Fruit fly (Drosophila melanogaster) whole organism, embryonic: ENCODE measurements around the gene CG18302.
A peak's percentile ranks its signal among the peaks of the same experiment; 100 is the strongest.

Experiments used
- CG10959 ChIP-seq: fragments of 200-800 bp; sonication (Bioruptor generic); IDR thresholded peaks from 2 replicates; pipeline ENCODE4 v1.3.6; 2022; ENCODE audit warnings: missing biosample characterization, missing genetic modification characterization
- CG12155 ChIP-seq: fragments of 200-800 bp; sonication (Bioruptor generic); optimal IDR thresholded peaks from 3 replicates; lab custom pipeline; 2016; ENCODE audit warnings: missing biosample characterization, missing genetic modification characterization
- CG13287 ChIP-seq: fragments of 200-800 bp; sonication (Bioruptor generic); IDR thresholded peaks from 2 replicates; pipeline ENCODE4 v1.3.6; 2022; ENCODE audit warnings: missing biosample characterization, missing genetic modification characterization; ENCODE audit not compliant: partially characterized antibody
- CG15011 ChIP-seq: fragments of 200-800 bp; sonication (Bioruptor generic); optimal IDR thresholded peaks from 3 replicates; lab custom pipeline; 2018; ENCODE audit warnings: missing biosample characterization, mild to moderate bottlenecking, missing genetic modification characterization
- CG1529 ChIP-seq: fragments of 200-800 bp; sonication (Bioruptor generic); optimal IDR thresholded peaks from 3 replicates; lab custom pipeline; 2018; ENCODE audit warnings: missing biosample characterization, missing genetic modification characterization
- CG1602 ChIP-seq: fragments of 200-800 bp; sonication (Bioruptor generic); optimal IDR thresholded peaks from 3 replicates; lab custom pipeline; 2016; ENCODE audit warnings: missing biosample characterization, missing genetic modification characterization
- CG16779 ChIP-seq: fragments of 200-800 bp; sonication (Bioruptor generic); IDR thresholded peaks from 2 replicates; pipeline ENCODE4 v1.3.6; 2022; ENCODE audit warnings: missing biosample characterization, missing genetic modification characterization
- CG17802 ChIP-seq: fragments of 200-800 bp; sonication (Bioruptor generic); optimal IDR thresholded peaks from 2 replicates; lab custom pipeline; 2018; ENCODE audit warnings: missing biosample characterization, mild to moderate bottlenecking, missing genetic modification characterization, moderate library complexity
- CG18619 ChIP-seq: fragments of 200-800 bp; sonication (Bioruptor generic); optimal IDR thresholded peaks from 3 replicates; lab custom pipeline; 2017; ENCODE audit warnings: missing biosample characterization, mild to moderate bottlenecking, missing genetic modification characterization
- CG2875 ChIP-seq: fragments of 200-800 bp; sonication (Bioruptor generic); optimal IDR thresholded peaks from 2 replicates; lab custom pipeline; 2017; ENCODE audit warnings: missing biosample characterization, mild to moderate bottlenecking, missing genetic modification characterization, missing genetic modification reagents
- CG34376 ChIP-seq: fragments of 200-800 bp; sonication (Bioruptor generic); optimal IDR thresholded peaks from 2 replicates; lab custom pipeline; 2018; ENCODE audit warnings: missing biosample characterization, mild to moderate bottlenecking, missing genetic modification characterization
- CG4282 ChIP-seq: fragments of 200-800 bp; sonication (Bioruptor generic); optimal IDR thresholded peaks from 2 replicates; lab custom pipeline; 2016; ENCODE audit warnings: missing biosample characterization, missing genetic modification characterization
- CG4424 ChIP-seq: fragments of 200-800 bp; sonication (Bioruptor generic); optimal IDR thresholded peaks from 3 replicates; lab custom pipeline; 2016; ENCODE audit warnings: missing biosample characterization, missing genetic modification characterization
- CG4730 ChIP-seq: fragments of 200-800 bp; sonication (Bioruptor generic); IDR thresholded peaks from 2 replicates; pipeline ENCODE4 v1.3.6; 2022; ENCODE audit warnings: missing biosample characterization, missing genetic modification characterization
- CG4820 ChIP-seq: fragments of 200-800 bp; sonication (Bioruptor generic); optimal IDR thresholded peaks from 3 replicates; lab custom pipeline; 2016; ENCODE audit warnings: missing biosample characterization, missing genetic modification characterization
- CG7745 ChIP-seq: fragments of 200-800 bp; sonication (Bioruptor generic); optimal IDR thresholded peaks from 2 replicates; lab custom pipeline; 2018; ENCODE audit warnings: missing biosample characterization, mild to moderate bottlenecking, missing genetic modification characterization, moderate library complexity
- CG7987 ChIP-seq: fragments of 200-800 bp; sonication (Bioruptor generic); optimal IDR thresholded peaks from 2 replicates; lab custom pipeline; 2018; ENCODE audit warnings: missing biosample characterization, mild to moderate bottlenecking, missing genetic modification characterization, moderate library complexity
- CG8290 ChIP-seq, 3 experiments: fragments of 200-800 bp; sonication (Bioruptor generic); optimal IDR thresholded peaks; 2 replicates each; lab custom pipeline; 2016 to 2019; ENCODE audit warnings: missing biosample characterization in 3 of 3, missing genetic modification characterization in 3 of 3, mild to moderate bottlenecking in 2 of 3, moderate library complexity in 1 of 3
- CG8388 ChIP-seq: fragments of 200-800 bp; sonication (Bioruptor generic); optimal IDR thresholded peaks from 2 replicates; lab custom pipeline; 2019; ENCODE audit warnings: missing biosample characterization, mild to moderate bottlenecking, missing genetic modification characterization, moderate library complexity
- Dbx ChIP-seq: fragments of 200-800 bp; sonication (Bioruptor generic); IDR thresholded peaks from 3 replicates; pipeline ENCODE4 v1.3.6; 2022; ENCODE audit warnings: missing biosample characterization, missing genetic modification characterization
- Doc3 ChIP-seq: fragments of 200-800 bp; sonication (Bioruptor generic); IDR thresholded peaks from 3 replicates; pipeline ENCODE4 v1.3.6; 2022; ENCODE audit warnings: missing biosample characterization, missing genetic modification characterization; ENCODE audit not compliant: partially characterized antibody
- Dref ChIP-seq: fragments of 200-800 bp; sonication (Bioruptor generic); IDR thresholded peaks from 2 replicates; pipeline ENCODE4 v1.3.6; 2022; ENCODE audit warnings: missing biosample characterization, missing genetic modification characterization
- H15 ChIP-seq: fragments of 200-800 bp; sonication (Bioruptor generic); IDR thresholded peaks from 3 replicates; pipeline ENCODE4 v1.3.6; 2022; ENCODE audit warnings: missing biosample characterization, missing genetic modification characterization
- HHEX ChIP-seq: fragments of 200-800 bp; sonication (Bioruptor generic); optimal IDR thresholded peaks from 3 replicates; lab custom pipeline; 2017; ENCODE audit warnings: missing biosample characterization, mild to moderate bottlenecking, missing genetic modification characterization, missing genetic modification reagents
- HLH3B ChIP-seq: fragments of 200-800 bp; sonication (Bioruptor generic); IDR thresholded peaks from 2 replicates; pipeline ENCODE4 v1.3.6; 2022; ENCODE audit warnings: missing biosample characterization, missing genetic modification characterization
- Optix ChIP-seq: fragments of 200-800 bp; sonication (Bioruptor generic); IDR thresholded peaks from 3 replicates; pipeline ENCODE4 v1.3.6; 2022; ENCODE audit warnings: missing biosample characterization, missing genetic modification characterization
- Taf1 ChIP-seq: fragments of 200-800 bp; sonication (Bioruptor generic); IDR thresholded peaks from 2 replicates; pipeline ENCODE4 v1.3.6; 2022; ENCODE audit warnings: missing biosample characterization, missing genetic modification characterization
- Tbp ChIP-seq: fragments of >200 bp; optimal IDR thresholded peaks from 2 replicates; lab custom pipeline; 2018; ENCODE audit warnings: missing biosample characterization, missing genetic modification characterization
- bab2 ChIP-seq: fragments of 200-800 bp; sonication (Bioruptor generic); optimal IDR thresholded peaks from 2 replicates; lab custom pipeline; 2016; ENCODE audit warnings: missing biosample characterization, missing genetic modification characterization
- bsh ChIP-seq, 2 experiments: fragments of 200-800 bp; sonication (Bioruptor generic); optimal IDR thresholded peaks; 2 replicates each; lab custom pipeline; 2017 to 2018; ENCODE audit warnings: mild to moderate bottlenecking in 2 of 2, missing biosample characterization in 2 of 2, missing genetic modification characterization in 2 of 2, moderate library complexity in 1 of 2
- cas ChIP-seq: fragments of 200-800 bp; sonication (Bioruptor generic); IDR thresholded peaks from 2 replicates; pipeline ENCODE4 v1.3.6; 2022; ENCODE audit warnings: missing biosample characterization, missing genetic modification characterization
- dmrt11E ChIP-seq: fragments of 200-800 bp; sonication (Bioruptor generic); optimal IDR thresholded peaks from 3 replicates; lab custom pipeline; 2018; ENCODE audit warnings: missing biosample characterization, mild to moderate bottlenecking, missing genetic modification characterization, moderate library complexity
- fd64A ChIP-seq: fragments of 200-800 bp; sonication (Bioruptor generic); optimal IDR thresholded peaks from 3 replicates; lab custom pipeline; 2018; ENCODE audit warnings: missing biosample characterization, mild to moderate bottlenecking, missing genetic modification characterization
- gce ChIP-seq: fragments of 200-800 bp; sonication (Bioruptor generic); IDR thresholded peaks from 3 replicates; pipeline ENCODE4 v1.3.6; 2022; ENCODE audit warnings: missing biosample characterization, missing genetic modification characterization
- gsb ChIP-seq: fragments of 200-800 bp; sonication (Bioruptor generic); IDR thresholded peaks from 2 replicates; pipeline ENCODE4 v1.3.6; 2022; ENCODE audit warnings: missing biosample characterization, missing genetic modification characterization
- gsb-n ChIP-seq: fragments of 200-800 bp; sonication (Bioruptor generic); optimal IDR thresholded peaks from 3 replicates; lab custom pipeline; 2018; ENCODE audit warnings: missing biosample characterization, mild to moderate bottlenecking, missing genetic modification characterization
- hb ChIP-seq: fragments of 200-800 bp; sonication (Bioruptor generic); IDR thresholded peaks from 3 replicates; pipeline ENCODE4 v1.3.6; 2022; ENCODE audit warnings: missing biosample characterization, missing genetic modification characterization; ENCODE audit not compliant: partially characterized antibody
- insv ChIP-seq, 2 experiments: fragments of 200-800 bp; sonication (Bioruptor generic); optimal IDR thresholded peaks; 3 replicates each; lab custom pipeline; 2016 to 2018; ENCODE audit warnings: missing biosample characterization in 2 of 2, missing genetic modification characterization in 2 of 2
- lbe ChIP-seq: fragments of 200-800 bp; sonication (Bioruptor generic); optimal IDR thresholded peaks from 2 replicates; lab custom pipeline; 2016; ENCODE audit warnings: missing biosample characterization, mild to moderate bottlenecking, missing genetic modification characterization
- lmd ChIP-seq: fragments of 200-800 bp; sonication (Bioruptor generic); IDR thresholded peaks from 2 replicates; pipeline ENCODE4 v1.3.6; 2022; ENCODE audit warnings: missing biosample characterization, missing genetic modification characterization
- nau ChIP-seq: fragments of 200-800 bp; sonication (Bioruptor generic); optimal IDR thresholded peaks from 3 replicates; lab custom pipeline; 2017; ENCODE audit warnings: missing biosample characterization, mild to moderate bottlenecking, missing genetic modification characterization, missing genetic modification reagents
- onecut ChIP-seq: fragments of 200-800 bp; sonication (Bioruptor generic); IDR thresholded peaks from 2 replicates; pipeline ENCODE4 v1.3.6; 2022; ENCODE audit warnings: missing biosample characterization, missing genetic modification characterization
- otp ChIP-seq: fragments of 200-800 bp; sonication (Bioruptor generic); IDR thresholded peaks from 3 replicates; pipeline ENCODE4, ENCODE4 v1.3.6; 2022; ENCODE audit warnings: missing biosample characterization, missing genetic modification characterization
- pan ChIP-seq, 4 experiments: fragments of >200 bp in 3 of 4; fragments of 200-800 bp in 1 of 4; sonication (Bioruptor generic) in 1 of 4; optimal IDR thresholded peaks in 3 of 4; IDR thresholded peaks in 1 of 4; 2 replicates each; pipeline versions ENCODE4 v1.3.6 to Lab custom; 2017 to 2022; ENCODE audit warnings: missing biosample characterization in 2 of 4, missing genetic modification characterization in 2 of 4, mixed read lengths in 1 of 4
- schlank ChIP-seq: fragments of 200-800 bp; sonication (Bioruptor generic); optimal IDR thresholded peaks from 2 replicates; lab custom pipeline; 2018; ENCODE audit warnings: missing biosample characterization, mild to moderate bottlenecking, missing genetic modification characterization
- sisA ChIP-seq: fragments of 200-800 bp; sonication (Bioruptor generic); IDR thresholded peaks from 2 replicates; pipeline ENCODE4 v1.3.6; 2022; ENCODE audit warnings: missing biosample characterization, missing genetic modification characterization
- so ChIP-seq: fragments of 200-800 bp; sonication (Bioruptor generic); IDR thresholded peaks from 3 replicates; pipeline ENCODE4 v1.3.6; 2022; ENCODE audit warnings: missing biosample characterization, missing genetic modification characterization
- usp ChIP-seq: fragments of >200 bp; optimal IDR thresholded peaks from 2 replicates; lab custom pipeline; 2017; ENCODE audit warnings: missing biosample characterization, missing genetic modification characterization

CG18302 gene

dm6 chr2L:10543048-10543752 is 9.1 kb downstream of the CG18302 start (continued):
- TF ChIP-seq Tbp (no peak), hb (no peak), Optix (no peak), insv (GFP tag; optimal IDR thresholded peaks at IDR 0.05; lab: Kevin White, UChicago) (no peak), CG8388 (peak; percentile 74), HHEX (GFP tag; lab: Kevin White, UChicago) (no peak), CG17802 (tag; lab: Kevin White, UChicago) (no peak), Taf1 (no peak), H15 (0 out of 3 replicates have a peak, but pooled peaks have one; percentile 15), otp (GFP tag; lab: Robert Waterston, UW) (no peak), nau (GFP tag; lab: Kevin White, UChicago) (no peak), CG34376 (GFP tag; lab: Kevin White, UChicago) (no peak), CG7745 (peak; percentile 81), CG4820 (GFP tag; lab: Kevin White, UChicago) (peak; percentile 41), dmrt11E (peak; percentile 84), CG4282 (GFP tag; lab: Kevin White, UChicago) (no peak), Doc3 (GFP tag; lab: Robert Waterston, UW) (no peak), schlank (tag; lab: Kevin White, UChicago) (no peak), bab2 (GFP tag; lab: Kevin White, UChicago) (no peak), bsh (GFP tag; optimal IDR thresholded peaks at IDR 0.05; lab: Kevin White, UChicago) (peak in 1 of 2 experiments; percentile 89), onecut (GFP tag; lab: Robert Waterston, UW) (0 out of 2 replicates have a peak, but pooled peaks have one; percentile 9), CG8290 (GFP tag; optimal IDR thresholded peaks at IDR 0.05; lab: Kevin White, UChicago) (peak; percentile 40), CG8290 (tag; optimal IDR thresholded peaks at IDR 0.05; lab: Kevin White, UChicago) (no peak), gsb (no peak), Dref (GFP tag; lab: Robert Waterston, UW) (no peak), CG10959 (GFP tag; lab: Robert Waterston, UW) (no peak), CG16779 (GFP tag; lab: Robert Waterston, UW) (no peak), CG1602 (GFP tag; lab: Kevin White, UChicago) (peak; percentile 52), Dbx (GFP tag; lab: Robert Waterston, UW) (no peak), CG15011 (GFP tag; lab: Kevin White, UChicago) (no peak), fd64A (GFP tag; lab: Kevin White, UChicago) (no peak), gsb-n (tag; lab: Kevin White, UChicago) (peak; percentile 73), usp (GFP tag; lab: Kevin White, UChicago) (no peak), CG4424 (GFP tag; lab: Kevin White, UChicago) (peak; percentile 57), CG7987 (GFP tag; lab: Kevin White, UChicago) (no peak), CG12155 (peak; percentile 19), CG18619 (no peak), CG13287 (no peak), CG1529 (GFP tag; lab: Kevin White, UChicago) (peak; percentile 46), cas (GFP tag; lab: Robert Waterston, UW) (no peak), lmd (peak; percentile 40; the same call in 1 of the 2 replicates), lbe (GFP tag; lab: Kevin White, UChicago) (no peak), CG4730 (GFP tag; lab: Robert Waterston, UW) (0 out of 2 replicates have a peak, but pooled peaks have one; percentile 25), gce (GFP tag; lab: Robert Waterston, UW) (0 out of 3 replicates have a peak, but pooled peaks have one; percentile 29), CG2875 (GFP tag; lab: Kevin White, UChicago) (peak; percentile 14), HLH3B (GFP tag; lab: Robert Waterston, UW) (peak; percentile 37), so (GFP tag; lab: Robert Waterston, UW) (no peak), sisA (0 out of 2 replicates have a peak, but pooled peaks have one; percentile 6), pan (optimal IDR thresholded peaks at IDR 0.05; lab: Kevin White, UChicago) (no peak), pan (GFP tag; optimal IDR thresholded peaks at IDR 0.05 in 1 of 2, IDR thresholded peaks at IDR 0.05 in 1 of 2) (peak in 1 of 2 experiments; percentile 33)
